Worm (Caenorhabditis elegans) whole organism, L3 larva: ENCODE data around the gene egl-19.

Source experiments
- elt-3 ChIP-seq, 3 experiments: fragments of 150-350 bp in 1 of 3; sonication (generic microtip) in 2 of 3; optimal IDR thresholded peaks; 2 replicates in 2 of 3; 4 replicates in 1 of 3; lab custom pipeline; 2014 to 2017; ENCODE audit warnings: missing biosample characterization in 3 of 3, missing genetic modification characterization in 3 of 3
- fkh-2 ChIP-seq: fragments of 150-350 bp; optimal IDR thresholded peaks from 2 replicates; lab custom pipeline; 2014; ENCODE audit warnings: missing biosample characterization, missing genetic modification reagents, missing genetic modification characterization
- fos-1 ChIP-seq: fragments of 150-350 bp; optimal IDR thresholded peaks from 2 replicates; lab custom pipeline; 2014; ENCODE audit warnings: missing biosample characterization, missing genetic modification characterization
- mdl-1 ChIP-seq: fragments of 150-350 bp; optimal IDR thresholded peaks from 2 replicates; lab custom pipeline; 2014; ENCODE audit warnings: missing biosample characterization, missing genetic modification characterization
- nhr-11 ChIP-seq: fragments of 150-350 bp; optimal IDR thresholded peaks from 2 replicates; lab custom pipeline; 2014; ENCODE audit warnings: missing biosample characterization, missing genetic modification characterization
- nhr-237 ChIP-seq: fragments of 150-350 bp; optimal IDR thresholded peaks from 2 replicates; lab custom pipeline; 2014; ENCODE audit warnings: missing biosample characterization, missing genetic modification characterization
- nhr-76 ChIP-seq: fragments of 150-350 bp; sonication (generic microtip); optimal IDR thresholded peaks from 5 replicates; lab custom pipeline; 2014; ENCODE audit warnings: missing biosample characterization, missing genetic modification characterization
- unc-62 ChIP-seq: fragments of 150-350 bp; sonication (generic microtip); optimal IDR thresholded peaks from 4 replicates; lab custom pipeline; 2014; ENCODE audit warnings: missing biosample characterization, missing genetic modification reagents, missing genetic modification characterization

DNA sequence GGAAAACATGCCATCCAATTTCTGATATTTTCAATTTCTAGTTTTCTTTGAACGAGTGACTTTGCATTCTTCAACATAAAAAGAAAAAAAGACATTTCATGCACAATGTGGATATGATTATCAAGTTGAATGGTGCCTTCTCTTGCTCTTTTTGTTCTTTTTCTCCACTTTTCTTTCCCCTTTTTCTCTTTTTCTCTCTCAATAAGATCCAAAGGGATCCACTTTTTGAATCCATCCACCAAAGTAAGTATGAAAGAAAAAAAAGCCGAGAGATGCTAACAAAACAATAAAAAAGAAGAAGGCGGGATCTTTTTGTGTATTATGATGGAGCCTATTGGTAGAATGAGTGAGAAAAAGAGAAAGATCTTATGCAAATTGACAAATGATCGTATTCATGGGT is 1.9 kb downstream of the egl-19 start:
- TF ChIP-seq fos-1 (tag; lab: Kevin White, UChicago) (no peak), nhr-237 (tag; lab: Kevin White, UChicago) (no peak), mdl-1 (tag; lab: Kevin White, UChicago) (no peak), elt-3 (tag; optimal IDR thresholded peaks at IDR 0.05; lab: Kevin White, UChicago) (no peak), nhr-76 (tag; lab: Kevin White, UChicago) (no peak), nhr-11 (tag; lab: Kevin White, UChicago) (no peak), fkh-2 (tag; lab: Kevin White, UChicago) (no peak), unc-62 (GFP tag; lab: Kevin White, UChicago) (no peak)
